Worm (Caenorhabditis elegans) whole organism, L3 larva: Measurements from ENCODE around the gene Y54G11A.17.

ENCODE experiments used
- daf-12 ChIP-seq: fragments of 150-350 bp; optimal IDR thresholded peaks from 2 replicates; lab custom pipeline; 2014; ENCODE audit warnings: missing biosample characterization, missing genetic modification reagents, missing genetic modification characterization
- elt-1 ChIP-seq: fragments of 150-350 bp; optimal IDR thresholded peaks from 2 replicates; lab custom pipeline; 2014; ENCODE audit warnings: missing biosample characterization, missing genetic modification characterization
- fos-1 ChIP-seq: fragments of 150-350 bp; optimal IDR thresholded peaks from 2 replicates; lab custom pipeline; 2014; ENCODE audit warnings: missing biosample characterization, missing genetic modification characterization
- mdl-1 ChIP-seq: fragments of 150-350 bp; optimal IDR thresholded peaks from 2 replicates; lab custom pipeline; 2014; ENCODE audit warnings: missing biosample characterization, missing genetic modification characterization
- nfya-1 ChIP-seq: sonication (generic microtip); optimal IDR thresholded peaks from 2 replicates; lab custom pipeline; 2017; ENCODE audit warnings: missing genetic modification characterization, mild to moderate bottlenecking, missing compliant biosample characterization, antibody characterized with exemption, moderate library complexity; ENCODE audit not compliant: insufficient read depth
- nhr-28 ChIP-seq: fragments of 150-350 bp; optimal IDR thresholded peaks from 2 replicates; lab custom pipeline; 2014; ENCODE audit warnings: missing biosample characterization, missing genetic modification characterization
- nhr-76 ChIP-seq: fragments of 150-350 bp; sonication (generic microtip); optimal IDR thresholded peaks from 5 replicates; lab custom pipeline; 2014; ENCODE audit warnings: missing biosample characterization, missing genetic modification characterization
- zag-1 ChIP-seq: fragments of 150-350 bp; optimal IDR thresholded peaks from 2 replicates; lab custom pipeline; 2014; ENCODE audit warnings: missing biosample characterization, missing genetic modification characterization
- ztf-4 ChIP-seq: fragments of 150-350 bp; optimal IDR thresholded peaks from 2 replicates; lab custom pipeline; 2014; ENCODE audit warnings: missing biosample characterization, missing genetic modification characterization

DNA sequence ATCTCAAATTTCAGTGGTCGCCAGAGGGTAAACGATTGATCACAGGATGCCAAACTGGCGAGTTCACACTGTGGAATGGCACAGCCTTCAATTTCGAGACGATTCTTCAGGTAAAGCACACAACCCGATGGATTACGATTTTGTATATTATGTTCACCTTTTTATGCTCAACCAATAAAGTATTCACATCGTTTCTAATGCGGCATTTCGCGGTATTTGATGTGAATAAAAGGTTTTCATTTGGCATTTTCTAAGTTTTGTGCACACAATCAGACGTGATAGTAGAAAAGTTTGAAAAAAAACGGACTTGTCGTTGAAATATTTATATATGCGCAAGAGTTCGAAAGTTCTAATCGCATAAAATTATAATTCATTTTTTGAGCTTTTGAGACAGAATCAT, 9.8 kb upstream of the Y54G11A.17 start:
- TF ChIP-seq daf-12, result no peak
- TF ChIP-seq ztf-4 (tag; lab: Kevin White, UChicago), result no peak
- TF ChIP-seq fos-1 (tag; lab: Kevin White, UChicago), result no peak
- no peak for TF ChIP-seq nhr-28 (tag; lab: Kevin White, UChicago)
- no peak for TF ChIP-seq mdl-1 (tag; lab: Kevin White, UChicago)
- no peak for TF ChIP-seq zag-1 (tag; lab: Kevin White, UChicago)
- no peak for TF ChIP-seq nfya-1 (tag; lab: Kevin White, UChicago)
- TF ChIP-seq elt-1 (tag; lab: Kevin White, UChicago), result no peak
- TF ChIP-seq nhr-76, result no peak
